Fruit fly (Drosophila melanogaster) whole organism, embryonic: Measurements from ENCODE around the gene Chd64.

Experiments
- ATbp ChIP-seq: fragments of 200-800 bp; sonication (Bioruptor generic); optimal IDR thresholded peaks from 2 replicates; lab custom pipeline; 2017; ENCODE audit warnings: missing biosample characterization, mild to moderate bottlenecking, missing genetic modification characterization, missing genetic modification reagents
- Antp ChIP-seq: fragments of 200-800 bp; sonication (Bioruptor generic); optimal IDR thresholded peaks from 3 replicates; lab custom pipeline; 2016; ENCODE audit warnings: missing biosample characterization, missing genetic modification characterization
- Atf6 ChIP-seq: fragments of 200-800 bp; sonication (Bioruptor generic); IDR thresholded peaks from 2 replicates; pipeline ENCODE4 v1.3.6; 2022; ENCODE audit warnings: missing biosample characterization, missing genetic modification characterization
- BEAF-32 ChIP-seq: fragments of 200-800 bp; sonication (Bioruptor generic); optimal IDR thresholded peaks from 3 replicates; lab custom pipeline; 2017; ENCODE audit warnings: missing biosample characterization, missing genetic modification characterization, mild to moderate bottlenecking, moderate library complexity, missing genetic modification reagents
- BtbVII ChIP-seq: fragments of 200-800 bp; sonication (Bioruptor generic); optimal IDR thresholded peaks from 3 replicates; lab custom pipeline; 2017; ENCODE audit warnings: missing biosample characterization, mild to moderate bottlenecking, missing genetic modification characterization
- CG10267 ChIP-seq: fragments of 200-800 bp; sonication (Bioruptor generic); optimal IDR thresholded peaks from 2 replicates; lab custom pipeline; 2018; ENCODE audit warnings: missing biosample characterization, mild to moderate bottlenecking, missing genetic modification characterization, moderate library complexity
- CG10431 ChIP-seq: fragments of 200-800 bp; sonication (Bioruptor generic); optimal IDR thresholded peaks from 3 replicates; lab custom pipeline; 2018; ENCODE audit warnings: missing biosample characterization, mild to moderate bottlenecking, missing genetic modification characterization
- CG10959 ChIP-seq: fragments of 200-800 bp; sonication (Bioruptor generic); IDR thresholded peaks from 2 replicates; pipeline ENCODE4 v1.3.6; 2022; ENCODE audit warnings: missing biosample characterization, missing genetic modification characterization
- CG15479 ChIP-seq: fragments of 200-800 bp; sonication (Bioruptor generic); optimal IDR thresholded peaks from 3 replicates; lab custom pipeline; 2019; ENCODE audit warnings: missing biosample characterization, mild to moderate bottlenecking, missing genetic modification characterization, moderate library complexity
- CG15696 ChIP-seq: fragments of 200-800 bp; sonication (Bioruptor generic); optimal IDR thresholded peaks from 2 replicates; lab custom pipeline; 2019; ENCODE audit warnings: missing biosample characterization, mild to moderate bottlenecking, missing genetic modification characterization, moderate library complexity
- CG1647 ChIP-seq: fragments of 200-800 bp; sonication (Bioruptor generic); optimal IDR thresholded peaks from 3 replicates; lab custom pipeline; 2016; ENCODE audit warnings: missing biosample characterization, missing genetic modification characterization
- CG17829 ChIP-seq: fragments of 200-800 bp; optimal IDR thresholded peaks from 2 replicates; lab custom pipeline; 2019; ENCODE audit warnings: missing biosample characterization, mild to moderate bottlenecking, missing genetic modification characterization, moderate library complexity
- CG17912 ChIP-seq: fragments of 200-800 bp; sonication (Bioruptor generic); optimal IDR thresholded peaks from 2 replicates; lab custom pipeline; 2018; ENCODE audit warnings: missing biosample characterization, mild to moderate bottlenecking, missing genetic modification characterization
- CG2129 ChIP-seq: fragments of 200-800 bp; sonication (Bioruptor generic); IDR thresholded peaks from 2 replicates; pipeline ENCODE4 v1.3.6; 2022; ENCODE audit warnings: missing biosample characterization, missing genetic modification characterization; ENCODE audit not compliant: partially characterized antibody
- CG3065 ChIP-seq: fragments of 200-800 bp; sonication (Bioruptor generic); optimal IDR thresholded peaks from 2 replicates; lab custom pipeline; 2016; ENCODE audit warnings: missing biosample characterization, missing genetic modification characterization
- CG3995 ChIP-seq: fragments of 200-800 bp; sonication (Bioruptor generic); optimal IDR thresholded peaks from 3 replicates; lab custom pipeline; 2016; ENCODE audit warnings: missing biosample characterization, missing genetic modification characterization
- CG4820 ChIP-seq: fragments of 200-800 bp; sonication (Bioruptor generic); optimal IDR thresholded peaks from 3 replicates; lab custom pipeline; 2016; ENCODE audit warnings: missing biosample characterization, missing genetic modification characterization
- CG6254 ChIP-seq: fragments of 200-800 bp; sonication (Bioruptor generic); optimal IDR thresholded peaks from 3 replicates; lab custom pipeline; 2017; ENCODE audit warnings: mild to moderate bottlenecking, missing biosample characterization, missing genetic modification reagents, missing genetic modification characterization
- CG7786 ChIP-seq: fragments of 200-800 bp; sonication (Bioruptor generic); optimal IDR thresholded peaks from 2 replicates; lab custom pipeline; 2016; ENCODE audit warnings: missing biosample characterization, missing genetic modification characterization
- CG8478 ChIP-seq: fragments of >200 bp; optimal IDR thresholded peaks from 2 replicates; lab custom pipeline; 2018
- CG8924 ChIP-seq: fragments of 200-800 bp; optimal IDR thresholded peaks from 3 replicates; lab custom pipeline; 2019; ENCODE audit warnings: missing biosample characterization, mild to moderate bottlenecking, missing genetic modification characterization, moderate library complexity
- CG8944 ChIP-seq: fragments of 200-800 bp; sonication (Bioruptor generic); optimal IDR thresholded peaks from 3 replicates; lab custom pipeline; 2016; ENCODE audit warnings: missing biosample characterization, missing genetic modification characterization
- CG9609 ChIP-seq: fragments of 200-800 bp; sonication (Bioruptor generic); optimal IDR thresholded peaks from 3 replicates; lab custom pipeline; 2016; ENCODE audit warnings: missing biosample characterization, missing genetic modification characterization
- CHES-1-like ChIP-seq: fragments of 200-800 bp; sonication (Bioruptor generic); optimal IDR thresholded peaks from 2 replicates; lab custom pipeline; 2016; ENCODE audit warnings: missing biosample characterization, missing genetic modification characterization
- D19B ChIP-seq: fragments of 200-800 bp; sonication (Bioruptor generic); optimal IDR thresholded peaks from 2 replicates; lab custom pipeline; 2017; ENCODE audit warnings: missing biosample characterization, mild to moderate bottlenecking, missing genetic modification characterization
- HLH3B ChIP-seq: fragments of 200-800 bp; sonication (Bioruptor generic); IDR thresholded peaks from 2 replicates; pipeline ENCODE4 v1.3.6; 2022; ENCODE audit warnings: missing biosample characterization, missing genetic modification characterization
- Hand ChIP-seq: fragments of 200-800 bp; sonication (Bioruptor generic); optimal IDR thresholded peaks from 2 replicates; lab custom pipeline; 2017; ENCODE audit warnings: mild to moderate bottlenecking, missing biosample characterization, missing genetic modification reagents, missing genetic modification characterization
- Hey ChIP-seq: fragments of 200-800 bp; sonication (Bioruptor generic); optimal IDR thresholded peaks from 3 replicates; lab custom pipeline; 2018; ENCODE audit warnings: missing biosample characterization, mild to moderate bottlenecking, missing genetic modification characterization
- Hr39 ChIP-seq: fragments of >200 bp; optimal IDR thresholded peaks from 2 replicates; lab custom pipeline; 2017
- Lhr ChIP-seq: fragments of 200-800 bp; sonication (Bioruptor generic); optimal IDR thresholded peaks from 3 replicates; lab custom pipeline; 2017; ENCODE audit warnings: mild to moderate bottlenecking, missing biosample characterization, missing genetic modification reagents, missing genetic modification characterization
- MTF-1 ChIP-seq: fragments of 200-800 bp; sonication (Bioruptor generic); optimal IDR thresholded peaks from 2 replicates; lab custom pipeline; 2018; ENCODE audit warnings: missing biosample characterization, mild to moderate bottlenecking, missing genetic modification characterization, borderline replicate concordance
- NK7.1 ChIP-seq: fragments of 200-800 bp; sonication (Bioruptor generic); optimal IDR thresholded peaks from 3 replicates; lab custom pipeline; 2016; ENCODE audit warnings: missing biosample characterization, missing genetic modification characterization
- Oaz ChIP-seq: fragments of 200-800 bp; sonication (Bioruptor generic); IDR thresholded peaks from 2 replicates; pipeline ENCODE4 v1.3.6; 2022; ENCODE audit warnings: missing biosample characterization, missing genetic modification characterization
- Opbp ChIP-seq: fragments of 200-800 bp; sonication (Bioruptor generic); IDR thresholded peaks from 3 replicates; pipeline ENCODE4 v1.3.6; 2022; ENCODE audit warnings: missing biosample characterization, missing genetic modification characterization; ENCODE audit not compliant: partially characterized antibody
- Optix ChIP-seq: fragments of 200-800 bp; sonication (Bioruptor generic); IDR thresholded peaks from 3 replicates; pipeline ENCODE4 v1.3.6; 2022; ENCODE audit warnings: missing biosample characterization, missing genetic modification characterization
- Rfx ChIP-seq: fragments of 200-800 bp; sonication (Bioruptor generic); IDR thresholded peaks from 2 replicates; pipeline ENCODE4 v1.3.6; 2022; ENCODE audit warnings: missing biosample characterization, missing genetic modification characterization
- Spps ChIP-seq: fragments of 200-800 bp; sonication (Bioruptor generic); optimal IDR thresholded peaks from 2 replicates; lab custom pipeline; 2018; ENCODE audit warnings: missing biosample characterization, mild to moderate bottlenecking, missing genetic modification characterization
- ara ChIP-seq: fragments of 200-800 bp; sonication (Bioruptor generic); IDR thresholded peaks from 2 replicates; pipeline ENCODE4 v1.3.6; 2022; ENCODE audit warnings: missing biosample characterization, missing genetic modification characterization
- ase ChIP-seq: fragments of 200-800 bp; sonication (Bioruptor generic); IDR thresholded peaks from 3 replicates; pipeline ENCODE4 v1.3.6; 2022; ENCODE audit warnings: missing biosample characterization, missing genetic modification characterization
- ash1 ChIP-seq: fragments of 200-800 bp; sonication (Bioruptor generic); optimal IDR thresholded peaks from 2 replicates; lab custom pipeline; 2018; ENCODE audit warnings: missing biosample characterization, mild to moderate bottlenecking, missing genetic modification characterization
- bbx ChIP-seq: fragments of 200-800 bp; sonication (Bioruptor generic); IDR thresholded peaks from 2 replicates; pipeline ENCODE4 v1.3.6; 2022; ENCODE audit warnings: missing biosample characterization, missing genetic modification characterization; ENCODE audit not compliant: partially characterized antibody
- caup ChIP-seq: fragments of 200-800 bp; sonication (Bioruptor generic); optimal IDR thresholded peaks from 3 replicates; lab custom pipeline; 2017; ENCODE audit warnings: missing biosample characterization, mild to moderate bottlenecking, missing genetic modification characterization, moderate library complexity; ENCODE audit not compliant: severe bottlenecking
- disco-r ChIP-seq: fragments of 200-800 bp; sonication (Bioruptor generic); optimal IDR thresholded peaks from 2 replicates; lab custom pipeline; 2016; ENCODE audit warnings: missing biosample characterization, missing genetic modification characterization
- gce ChIP-seq: fragments of 200-800 bp; sonication (Bioruptor generic); IDR thresholded peaks from 3 replicates; pipeline ENCODE4 v1.3.6; 2022; ENCODE audit warnings: missing biosample characterization, missing genetic modification characterization
- ham ChIP-seq: fragments of 200-800 bp; sonication (Bioruptor generic); IDR thresholded peaks from 2 replicates; pipeline ENCODE4 v1.3.6; 2022; ENCODE audit warnings: missing biosample characterization, missing genetic modification characterization
- jing ChIP-seq: fragments of 200-800 bp; sonication (Bioruptor generic); optimal IDR thresholded peaks from 2 replicates; lab custom pipeline; 2018; ENCODE audit warnings: missing biosample characterization, mild to moderate bottlenecking, missing genetic modification characterization
- kni ChIP-seq: fragments of 200-800 bp; sonication (Bioruptor generic); optimal IDR thresholded peaks from 3 replicates; lab custom pipeline; 2017; ENCODE audit warnings: mild to moderate bottlenecking, missing biosample characterization, missing genetic modification reagents, missing genetic modification characterization
- otp ChIP-seq: fragments of 200-800 bp; sonication (Bioruptor generic); IDR thresholded peaks from 3 replicates; pipeline ENCODE4, ENCODE4 v1.3.6; 2022; ENCODE audit warnings: missing biosample characterization, missing genetic modification characterization
- pho ChIP-seq: fragments of 200-800 bp; sonication (Bioruptor generic); optimal IDR thresholded peaks from 2 replicates; lab custom pipeline; 2016; ENCODE audit warnings: missing biosample characterization, missing genetic modification characterization
- salm ChIP-seq: fragments of 200-800 bp; sonication (Bioruptor generic); optimal IDR thresholded peaks from 2 replicates; lab custom pipeline; 2018; ENCODE audit warnings: missing biosample characterization, mild to moderate bottlenecking, missing genetic modification characterization
- sens ChIP-seq: fragments of 200-800 bp; sonication (Bioruptor generic); peaks from one replicate; lab custom pipeline; 2016; ENCODE audit warnings: missing biosample characterization, missing genetic modification characterization
- stc ChIP-seq: fragments of 200-800 bp; sonication (Bioruptor generic); IDR thresholded peaks from 2 replicates; pipeline ENCODE4 v1.3.6; 2022; ENCODE audit warnings: missing biosample characterization, missing genetic modification characterization

Gene Chd64

dm6 chr3L:4158361-4158760 lies 36.2 kb upstream of the Chd64 start (continued):
- TF ChIP-seq Optix (GFP tag; lab: Robert Waterston, UW) (no peak), Oaz (GFP tag; lab: Robert Waterston, UW) (no peak), Hey (tag; lab: Kevin White, UChicago) (no peak), disco-r (GFP tag; lab: Kevin White, UChicago) (no peak), Opbp (GFP tag; lab: Robert Waterston, UW) (no peak), Antp (GFP tag; lab: Kevin White, UChicago) (no peak), CG10431 (GFP tag; lab: Kevin White, UChicago) (no peak), CG10267 (tag; lab: Kevin White, UChicago) (peak; percentile 28), CG6254 (GFP tag; lab: Kevin White, UChicago) (peak; percentile 0), Atf6 (GFP tag; lab: Robert Waterston, UW) (no peak), CHES-1-like (GFP tag; lab: Kevin White, UChicago) (no peak), CG3065 (no peak), CG7786 (GFP tag; lab: Kevin White, UChicago) (no peak), Rfx (GFP tag; lab: Robert Waterston, UW) (no peak), CG15479 (peak; percentile 5), CG8944 (GFP tag; lab: Kevin White, UChicago) (no peak), BtbVII (GFP tag; lab: Kevin White, UChicago) (no peak), Spps (no peak), ATbp (GFP tag; lab: Kevin White, UChicago) (no peak), bbx (GFP tag; lab: Robert Waterston, UW) (no peak), CG17912 (GFP tag; lab: Kevin White, UChicago) (no peak), ara (GFP tag; lab: Robert Waterston, UW) (peak; percentile 66; the same call in 1 of the 2 replicates), CG8924 (tag; lab: Kevin White, UChicago) (peak; percentile 15), jing (no peak), sens (GFP tag; lab: Kevin White, UChicago) (peak; percentile 2), stc (GFP tag; lab: Robert Waterston, UW) (no peak), CG4820 (peak; percentile 7), Lhr (no peak), caup (GFP tag; lab: Kevin White, UChicago) (no peak), CG1647 (GFP tag; lab: Kevin White, UChicago) (no peak), BEAF-32 (GFP tag; lab: Kevin White, UChicago) (no peak), CG9609 (GFP tag; lab: Kevin White, UChicago) (no peak), otp (GFP tag; lab: Robert Waterston, UW) (no peak), salm (tag; lab: Kevin White, UChicago) (no peak), CG3995 (GFP tag; lab: Kevin White, UChicago) (no peak), MTF-1 (GFP tag; lab: Kevin White, UChicago) (no peak), ash1 (GFP tag; lab: Kevin White, UChicago) (no peak), CG8478 (lab: Kevin White, UChicago) (no peak), CG10959 (GFP tag; lab: Robert Waterston, UW) (peak; percentile 55; the same call in 1 of the 2 replicates), Hr39 (lab: Kevin White, UChicago) (no peak), CG2129 (GFP tag; lab: Robert Waterston, UW) (no peak), ase (GFP tag; lab: Robert Waterston, UW) (no peak), ham (no peak), CG17829 (tag; lab: Kevin White, UChicago) (peak; percentile 56), gce (GFP tag; lab: Robert Waterston, UW) (0 out of 3 replicates have a peak, but pooled peaks have one; percentile 30), D19B (no peak), Hand (GFP tag; lab: Kevin White, UChicago) (no peak), kni (GFP tag; lab: Kevin White, UChicago) (no peak), HLH3B (GFP tag; lab: Robert Waterston, UW) (no peak), pho (GFP tag; lab: Kevin White, UChicago) (no peak), NK7.1 (GFP tag; lab: Kevin White, UChicago) (no peak), CG15696 (tag; lab: Kevin White, UChicago) (peak; percentile 83)
